Fruit fly (Drosophila melanogaster) ovary, adult (tissue): ENCODE measurements around the gene Ent3.

Source experiments
- CG17801 ChIP-seq: fragments of 200-800 bp; optimal IDR thresholded peaks from 2 replicates; lab custom pipeline; 2019; ENCODE audit warnings: missing biosample characterization, mild to moderate bottlenecking, missing genetic modification characterization, moderate library complexity; ENCODE audit not compliant: partially characterized antibody

Gene Ent3

DNA sequence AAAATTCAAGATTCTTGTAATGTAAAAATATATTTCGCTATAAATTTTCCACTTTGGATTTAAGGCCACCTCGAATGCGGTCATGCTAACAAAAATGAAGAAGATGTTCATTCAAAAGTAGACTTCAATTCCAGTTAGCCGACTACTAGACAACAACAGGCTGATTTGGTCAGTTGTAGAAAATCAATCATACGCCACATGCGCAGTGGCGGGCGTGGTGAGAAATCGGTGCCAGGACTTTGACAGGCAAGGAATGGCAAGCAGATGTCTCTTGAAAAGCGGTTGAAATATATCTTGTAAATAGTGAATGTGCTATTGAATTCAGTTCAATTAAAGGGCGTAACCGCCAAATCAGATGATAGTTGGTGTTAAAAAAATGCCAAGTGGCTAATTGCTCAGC lies at the start of gene Ent3:
Gene Ent3, plus strand, starts transcription at position 224 of the 400 bp plus-strand sequence.
- TF ChIP-seq CG17801 (GFP tag; lab: Kevin White, UChicago): no peak

dm6 chr3L:12804035-12804729 lies 49.3 kb upstream of the Ent3 start:
- no peak for TF ChIP-seq CG17801 (GFP tag; lab: Kevin White, UChicago)

dm6 chr3L:12804730-12805170 lies 48.7 kb upstream of the Ent3 start, which contains the start of gene Atg1:
Atg1 (minus strand) TSS chr3L:12805116.
- TF ChIP-seq CG17801 (GFP tag; lab: Kevin White, UChicago): peak; percentile 38

DNA sequence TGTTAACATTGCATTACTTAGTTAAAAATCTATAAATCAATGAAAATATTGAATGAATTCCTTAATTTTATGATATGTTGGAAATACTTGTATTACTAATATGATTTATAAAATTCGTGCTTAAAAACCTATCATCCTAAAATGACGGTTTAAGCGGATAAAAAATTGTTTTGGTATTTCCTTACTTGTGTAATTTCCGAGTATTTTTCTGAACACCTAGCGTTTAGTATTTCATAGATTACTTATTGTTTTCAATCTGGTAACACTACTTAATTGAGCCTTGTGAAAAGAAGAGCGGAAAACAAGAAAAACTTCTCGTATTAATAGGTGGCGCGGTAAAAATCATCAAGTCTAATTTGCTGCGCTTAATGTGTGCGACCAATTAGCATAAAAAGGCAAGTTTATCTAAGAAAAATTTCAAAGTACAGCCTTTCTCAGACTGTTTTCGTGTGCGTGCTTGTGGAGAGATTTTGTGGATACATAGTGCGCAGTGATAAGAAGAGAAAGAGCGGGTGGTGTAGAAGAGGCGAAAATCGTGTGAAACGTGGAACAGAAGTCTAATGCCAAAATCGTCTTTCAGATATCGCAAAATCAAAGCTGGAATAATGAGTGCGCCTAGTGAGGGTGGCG lies 47.7 kb upstream of the Ent3 start, which contains the start of gene Sap130:
Gene Sap130, plus strand, starts transcription at position 243 of the 630 bp plus-strand sequence.
- no peak for TF ChIP-seq CG17801 (GFP tag; lab: Kevin White, UChicago)

- peak; percentile 68 for TF ChIP-seq CG17801 (GFP tag; lab: Kevin White, UChicago)
Measured at dm6 chr3L:12806290-12806743, 47.1 kb upstream of the Ent3 start.

DNA sequence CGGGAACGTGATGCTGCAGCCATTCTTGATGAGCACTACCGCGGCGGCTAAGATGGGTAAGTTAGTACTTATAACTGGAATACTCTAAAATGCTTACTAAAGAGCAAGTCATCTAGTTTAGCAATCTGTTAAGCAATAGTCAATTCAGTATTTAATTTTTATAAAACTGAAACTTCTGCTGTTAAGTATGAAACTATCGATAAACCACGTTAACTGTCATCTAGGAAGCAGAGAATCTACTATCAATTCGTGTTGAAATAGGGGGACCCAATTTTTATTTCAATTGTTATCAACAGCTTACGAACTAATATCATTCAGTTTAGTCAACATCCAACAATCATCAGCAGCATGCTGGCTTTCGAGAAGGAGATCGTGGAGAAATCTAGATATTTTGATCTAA lies 45.0 kb upstream of the Ent3 start, which contains the start of gene CG32110:
Gene CG32110, plus strand, starts transcription at position 301 of the 400 bp plus-strand sequence.
- no peak for TF ChIP-seq CG17801 (GFP tag; lab: Kevin White, UChicago)

dm6 chr3L:12813907-12814306 lies 39.5 kb upstream of the Ent3 start, which contains the start of the genes Sf3a2 and CG42588:
Sf3a2 (minus strand) TSS chr3L:12814019.
CG42588 (plus strand) TSS chr3L:12814254.
- TF ChIP-seq CG17801 (GFP tag; lab: Kevin White, UChicago): peak; percentile 65

DNA sequence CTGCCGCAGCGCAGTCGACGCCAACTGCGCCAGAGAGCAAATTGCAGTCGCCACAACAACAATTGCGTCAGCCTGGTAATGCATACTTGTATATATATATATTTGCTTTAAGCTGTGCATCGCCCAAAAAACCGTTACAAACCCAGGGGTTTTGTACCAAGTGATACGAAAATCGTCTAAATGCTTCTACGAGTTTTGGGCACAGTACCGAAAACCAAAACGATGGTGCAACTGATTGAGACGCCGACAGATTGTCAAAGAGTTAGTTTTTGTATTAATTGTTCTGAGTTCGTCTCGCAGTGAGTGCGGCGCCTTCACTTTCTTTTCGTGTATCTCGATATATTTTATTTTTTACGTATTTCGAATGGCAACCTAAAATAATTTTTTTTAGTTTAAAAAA lies 38.6 kb upstream of the Ent3 start:
- TF ChIP-seq CG17801 (GFP tag; lab: Kevin White, UChicago): peak; percentile 17

dm6 chr3L:12815756-12816155 lies 37.7 kb upstream of the Ent3 start:
- TF ChIP-seq CG17801 (GFP tag; lab: Kevin White, UChicago): no peak

DNA sequence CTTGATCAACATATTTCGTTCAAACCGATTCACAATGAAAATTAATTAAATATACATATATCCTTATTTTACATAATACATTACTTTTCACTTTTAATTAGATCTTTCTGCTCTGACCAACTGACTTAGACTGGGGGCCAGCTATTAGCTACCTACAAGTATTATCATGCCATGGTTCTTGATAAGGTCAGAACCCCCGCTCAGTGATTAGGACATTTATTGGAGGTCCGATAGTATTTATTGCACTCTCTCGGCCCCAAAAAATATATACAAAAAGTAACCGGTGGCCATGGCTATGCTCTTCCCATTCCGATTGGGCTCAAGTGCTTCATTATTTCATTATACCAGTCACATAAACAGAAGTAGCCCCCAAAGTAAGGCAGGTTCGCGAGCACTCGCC lies 25.7 kb upstream of the Ent3 start:
- TF ChIP-seq CG17801 (GFP tag; lab: Kevin White, UChicago): no peak

DNA sequence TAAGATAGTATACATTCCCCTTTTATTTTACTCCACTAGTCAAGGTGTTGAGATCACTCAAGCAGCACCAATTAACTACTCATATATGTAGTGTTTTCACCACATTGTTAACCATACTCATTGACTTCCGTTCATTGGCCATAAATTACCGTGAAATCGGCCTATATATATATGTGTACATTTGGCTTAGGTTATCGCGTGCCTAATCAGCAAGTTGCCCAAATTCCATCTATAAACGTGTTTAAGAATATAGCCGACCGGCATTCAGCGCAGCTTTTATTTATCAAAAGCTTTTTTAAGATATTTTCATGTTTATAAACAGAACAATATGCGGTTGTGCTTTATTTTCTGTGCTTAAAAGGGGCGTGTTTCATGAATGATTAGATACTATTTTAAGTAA lies 24.9 kb upstream of the Ent3 start:
- no peak for TF ChIP-seq CG17801 (GFP tag; lab: Kevin White, UChicago)

DNA sequence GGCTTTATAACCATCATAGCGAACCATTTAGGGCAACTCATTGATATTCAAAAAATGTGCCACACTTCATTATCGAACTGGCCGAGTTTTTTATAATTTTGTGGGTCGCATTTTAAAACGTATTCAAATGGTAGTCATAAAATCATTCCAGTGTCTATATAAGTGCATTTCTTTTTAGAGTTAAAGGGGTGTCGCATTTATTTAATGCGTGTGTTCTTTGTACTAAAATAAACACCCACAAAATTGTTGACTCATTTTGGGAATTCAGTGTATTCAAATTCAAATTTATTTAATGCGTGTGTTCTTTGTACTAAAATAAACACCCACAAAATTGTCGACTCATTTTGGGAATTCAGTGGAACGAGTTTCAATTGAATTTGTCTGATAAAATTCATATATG lies 23.0 kb upstream of the Ent3 start:
- TF ChIP-seq CG17801 (GFP tag; lab: Kevin White, UChicago): no peak

DNA sequence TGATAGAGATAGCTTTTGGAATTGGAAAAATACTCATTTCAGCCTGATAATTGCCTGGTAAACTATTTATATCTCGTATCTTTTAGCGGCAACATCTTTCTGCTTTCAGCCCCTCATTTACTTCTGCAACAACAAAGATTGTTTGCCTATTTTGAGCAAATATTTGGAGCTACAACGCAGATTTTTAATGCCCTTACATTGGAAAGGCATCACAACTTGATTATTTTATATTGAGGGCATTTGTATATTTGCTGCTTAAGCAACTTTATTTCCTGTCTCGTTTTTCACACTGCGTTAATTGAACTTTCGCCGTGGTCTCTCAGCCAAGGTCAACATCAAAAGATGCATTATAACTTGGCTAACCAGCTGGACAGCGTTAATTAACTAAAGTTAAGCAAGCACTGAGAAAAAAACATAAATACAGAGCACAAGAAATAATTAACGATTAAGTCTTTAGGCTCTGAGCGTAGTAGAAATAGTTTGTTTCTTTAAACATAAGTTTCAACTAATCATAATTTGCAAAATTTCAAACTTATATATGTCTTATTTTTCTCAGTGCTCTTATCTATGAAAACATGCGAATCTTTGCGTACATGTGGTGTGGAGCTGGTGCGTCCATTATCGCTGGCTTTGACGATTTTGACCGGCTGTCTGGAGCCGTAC lies 22.0 kb upstream of the Ent3 start:
- no peak for TF ChIP-seq CG17801 (GFP tag; lab: Kevin White, UChicago)

DNA sequence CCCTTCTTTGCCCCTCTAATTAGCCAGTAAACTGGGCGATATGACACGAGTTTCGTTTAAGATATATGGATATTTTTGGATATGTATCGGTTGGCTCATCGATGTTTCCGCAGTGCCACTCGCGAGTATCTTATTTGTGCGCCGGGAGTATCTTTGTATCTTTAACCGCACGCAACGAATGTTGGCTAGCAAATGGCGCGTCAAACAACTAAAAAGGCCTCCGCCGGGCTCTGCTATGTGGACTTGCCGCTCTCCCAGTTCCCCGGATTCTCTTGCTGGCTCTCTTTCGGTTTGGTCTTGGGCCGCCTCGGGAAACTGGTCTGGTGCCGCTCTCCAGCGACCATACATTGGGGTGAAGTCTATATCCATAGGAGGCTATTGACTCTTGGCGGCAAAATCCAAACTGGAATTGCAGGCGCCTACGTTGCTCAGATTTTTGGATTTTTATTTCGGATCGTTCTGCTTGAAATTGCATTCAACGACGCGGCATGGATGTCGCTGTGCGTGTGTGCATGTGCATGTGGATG lies 21.0 kb upstream of the Ent3 start:
- no peak for TF ChIP-seq CG17801 (GFP tag; lab: Kevin White, UChicago)

- TF ChIP-seq CG17801 (GFP tag; lab: Kevin White, UChicago): no peak
Measured at dm6 chr3L:12833354-12833753, 20.1 kb upstream of the Ent3 start.
